Fruit fly (Drosophila melanogaster) S2 (cell line): Measurements from ENCODE around the gene CG13984.

Experiments
- CG8478 ChIP-seq: fragments of >200 bp; optimal IDR thresholded peaks from 2 replicates; lab custom pipeline; 2018
- CTCF ChIP-seq, 2 experiments: fragments of >200 bp; optimal IDR thresholded peaks; 2 replicates each; lab custom pipeline; 2018

Gene CG13984

DNA sequence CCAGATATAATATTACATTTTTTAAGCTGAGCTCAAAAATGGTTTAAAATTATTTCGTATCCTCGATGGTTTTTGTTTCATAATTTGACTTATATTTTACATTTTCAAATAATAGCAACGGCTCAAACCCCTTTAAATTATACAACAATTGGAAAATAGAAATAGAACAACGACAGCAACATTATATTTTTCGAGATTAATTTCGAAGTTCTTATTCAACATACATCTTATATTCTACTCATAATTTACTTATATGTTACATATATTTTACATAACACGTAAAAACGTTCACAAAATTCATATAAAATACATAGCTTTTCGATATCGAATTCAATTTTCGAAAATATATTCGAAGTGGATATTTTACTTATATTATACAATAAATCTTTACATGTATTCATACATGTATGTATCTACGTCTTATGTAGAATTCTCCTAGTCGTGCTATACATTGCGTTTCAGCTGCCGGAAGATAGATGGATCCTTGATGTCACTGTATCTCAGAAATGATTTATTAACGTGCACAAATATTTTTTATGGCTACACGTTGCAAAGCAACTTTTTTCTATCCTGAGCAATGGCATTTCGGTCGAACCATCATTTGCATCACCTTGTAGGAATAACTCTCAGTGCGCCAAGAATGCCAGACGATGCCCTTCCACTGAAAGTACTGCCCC is 48.2 kb downstream of the CG13984 start:
- TF ChIP-seq CG8478 (lab: Kevin White, UChicago) (no peak), CTCF (optimal IDR thresholded peaks at IDR 0.05; lab: Kevin White, UChicago) (peak; percentile 89 to 91)

dm6 chr2L:6358218-6358617 is 49.6 kb downstream of the CG13984 start, which contains the start of gene CG9500:
Gene CG9500, minus strand, starts transcription at chr2L:6358318.
- TF ChIP-seq CG8478 (lab: Kevin White, UChicago): no peak
- TF ChIP-seq CTCF (optimal IDR thresholded peaks at IDR 0.05; lab: Kevin White, UChicago): no peak
